Fruit fly (Drosophila melanogaster) whole organism, larva: Measurements from ENCODE around the gene ringer.

Experiments used
- noc ChIP-seq: fragments of 200-800 bp; sonication (Bioruptor generic); optimal IDR thresholded peaks from 3 replicates; lab custom pipeline; 2019; ENCODE audit warnings: missing biosample characterization, mild to moderate bottlenecking, missing genetic modification characterization, moderate library complexity

The ringer gene

dm6 chr3L:16349686-16350085 lies 9.5 kb downstream of the ringer start:
- TF ChIP-seq noc (tag; lab: Kevin White, UChicago), result no peak

- TF ChIP-seq noc (tag; lab: Kevin White, UChicago), result no peak
Measured at dm6 chr3L:16347914-16348313, 11.3 kb downstream of the ringer start, which contains the start of gene mRpS34. TSS of gene mRpS34 (plus strand) at chr3L:16348074.

- no peak for TF ChIP-seq noc (tag; lab: Kevin White, UChicago)
Measured at dm6 chr3L:16346023-16346422, 13.2 kb downstream of the ringer start, which contains the start of gene CG33257. TSS of gene CG33257 (plus strand) at chr3L:16346323.

dm6 chr3L:16339873-16340272 lies 19.4 kb downstream of the ringer start:
- no peak for TF ChIP-seq noc (tag; lab: Kevin White, UChicago)

- no peak for TF ChIP-seq noc (tag; lab: Kevin White, UChicago)
Measured at dm6 chr3L:16339463-16339862, 19.8 kb downstream of the ringer start.

- no peak for TF ChIP-seq noc (tag; lab: Kevin White, UChicago)
Measured at dm6 chr3L:16338703-16339102, 20.5 kb downstream of the ringer start, which contains the start of gene CG4998. TSS of gene CG4998 (plus strand) at chr3L:16339003.

dm6 chr3L:16337739-16338138 lies 21.5 kb downstream of the ringer start:
- no peak for TF ChIP-seq noc (tag; lab: Kevin White, UChicago)

- TF ChIP-seq noc (tag; lab: Kevin White, UChicago), result no peak
Measured at dm6 chr3L:16334876-16335275, 24.4 kb downstream of the ringer start.

- no peak for TF ChIP-seq noc (tag; lab: Kevin White, UChicago)
Measured at dm6 chr3L:16333013-16333412, 26.2 kb downstream of the ringer start, which contains the start of gene CG13056. TSS of gene CG13056 (plus strand) at chr3L:16333313.

dm6 chr3L:16331633-16332032 lies 27.6 kb downstream of the ringer start, which contains the start of gene retinin:
TSS of gene retinin (plus strand) at chr3L:16331933.
- no peak for TF ChIP-seq noc (tag; lab: Kevin White, UChicago)

- no peak for TF ChIP-seq noc (tag; lab: Kevin White, UChicago)
Measured at dm6 chr3L:16330740-16331139, 28.5 kb downstream of the ringer start, which contains the start of gene CG33060. TSS of gene CG33060 (plus strand) at chr3L:16331040.

dm6 chr3L:16329495-16329894 lies 29.7 kb downstream of the ringer start, which contains the start of gene CG33061:
TSS of gene CG33061 (plus strand) at chr3L:16329795.
- TF ChIP-seq noc (tag; lab: Kevin White, UChicago), result no peak

dm6 chr3L:16328207-16328891 lies 30.9 kb downstream of the ringer start, which contains the start of gene CG13058:
TSS of gene CG13058 (plus strand) at chr3L:16328841.
- peak; percentile 75 for TF ChIP-seq noc (tag; lab: Kevin White, UChicago)

- no peak for TF ChIP-seq noc (tag; lab: Kevin White, UChicago)
Measured at dm6 chr3L:16327776-16328175, 31.5 kb downstream of the ringer start, which contains the start of gene CG13038. TSS of gene CG13038 (minus strand) at chr3L:16327893.

- no peak for TF ChIP-seq noc (tag; lab: Kevin White, UChicago)
Measured at dm6 chr3L:16326657-16327056, 32.6 kb downstream of the ringer start, which contains the start of the genes CG13040 and CG13039. TSS of gene CG13040 (minus strand) at chr3L:16326757. TSS of gene CG13039 (minus strand) at chr3L:16326762.

dm6 chr3L:16323372-16323771 lies 35.9 kb downstream of the ringer start, which contains the start of gene CG13059:
TSS of gene CG13059 (plus strand) at chr3L:16323672.
- TF ChIP-seq noc (tag; lab: Kevin White, UChicago), result no peak

dm6 chr3L:16321172-16321571 lies 38.1 kb downstream of the ringer start, which contains the start of gene CG42718:
TSS of gene CG42718 (minus strand) at chr3L:16321272.
- no peak for TF ChIP-seq noc (tag; lab: Kevin White, UChicago)
